Worm (Caenorhabditis elegans) whole organism, early embryonic: ENCODE data around the gene W03C9.8.

Experiments used
- B0310.2 ChIP-seq: sonication (generic microtip); optimal IDR thresholded peaks from 2 replicates; lab custom pipeline; 2016; ENCODE audit warnings: mild to moderate bottlenecking, missing genetic modification characterization, missing compliant biosample characterization
- ama-1 ChIP-seq: fragments of 150-350 bp; optimal IDR thresholded peaks from 2 replicates; lab custom pipeline; 2014
- pes-1 ChIP-seq: fragments of 200-800 bp; sonication (Bioruptor generic); IDR thresholded peaks from 2 replicates; pipeline ENCODE4 v1.3.6; 2022; ENCODE audit warnings: missing genetic modification reagents, missing genetic modification characterization, missing compliant biosample characterization
- scrt-1 ChIP-seq: fragments of 200-800 bp; sonication (Bioruptor generic); IDR thresholded peaks from 2 replicates; pipeline ENCODE4 v1.3.6; 2022; ENCODE audit warnings: missing genetic modification characterization, missing compliant biosample characterization

DNA sequence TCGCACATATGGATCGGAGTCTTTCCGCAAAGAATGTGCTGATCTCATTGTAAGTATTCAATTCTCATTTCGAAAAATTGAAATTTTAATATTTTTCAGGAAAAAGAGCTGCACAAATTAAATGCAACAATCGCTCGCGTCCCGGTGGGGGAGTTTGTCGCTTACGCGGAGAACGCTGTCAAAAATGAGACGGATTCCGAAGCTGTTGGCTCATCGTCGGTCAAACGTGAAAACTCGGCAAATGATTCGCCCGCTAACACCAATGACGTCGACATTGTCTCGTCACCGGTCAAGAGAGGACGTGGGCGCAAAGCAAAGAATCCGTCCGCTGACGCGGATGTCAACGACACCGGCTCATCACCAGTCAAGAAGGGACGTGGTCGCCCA is 32.0 kb upstream of the W03C9.8 start:
- no peak for TF ChIP-seq scrt-1 (GFP tag; lab: Robert Waterston, UW)
- TF ChIP-seq B0310.2 (tag; lab: Kevin White, UChicago): no peak
- no peak for TF ChIP-seq pes-1 (GFP tag; lab: Robert Waterston, UW)
- no peak for TF ChIP-seq ama-1 (lab: Kevin White, UChicago)
